Fruit fly (Drosophila melanogaster): ENCODE measurements around the gene CG9147.
A peak's percentile ranks its signal among the peaks of the same experiment; 100 is the strongest.

The CG9147 gene

dm6 chr2L:6045972-6046718 lies 19.7 kb upstream of the CG9147 start, which contains the start of gene Pfas (continued):
- TF ChIP-seq CG43689 (GFP tag; IDR thresholded peaks at IDR 0.05) (no peak), fd96Cb (tag; optimal IDR thresholded peaks at IDR 0.05) (no peak), CG2199 (GFP tag; IDR thresholded peaks at IDR 0.05) (no peak), lbe (GFP tag; optimal IDR thresholded peaks at IDR 0.05) (peak; percentile 35), CG31365 (tag; optimal IDR thresholded peaks at IDR 0.05) (peak; percentile 55), Xbp1 (GFP tag; optimal IDR thresholded peaks at IDR 0.05) (peak; percentile 52), CG14441 (GFP tag; IDR thresholded peaks at IDR 0.05) (no peak), Sry-β (GFP tag; optimal IDR thresholded peaks at IDR 0.05) (no peak), Hey (tag; optimal IDR thresholded peaks at IDR 0.05) (peak; percentile 35), CG17359 (tag; optimal IDR thresholded peaks at IDR 0.05) (peak; percentile 22), Myb (GFP tag; optimal IDR thresholded peaks at IDR 0.05) (peak; percentile 95), Sox100B (GFP tag; optimal IDR thresholded peaks at IDR 0.05) (no peak), hbn (GFP tag; IDR thresholded peaks at IDR 0.05; ENCODE audit: partially characterized antibody) (no peak), chif (GFP tag; optimal IDR thresholded peaks at IDR 0.05) (peak in 1 of 2 experiments; percentile 7), Chrac-16 (GFP tag; optimal IDR thresholded peaks at IDR 0.05) (peak; percentile 28), sna (GFP tag; IDR thresholded peaks at IDR 0.05; ENCODE audit: partially characterized antibody) (no peak), Fer2 (tag; optimal IDR thresholded peaks at IDR 0.05) (no peak), CG18764 (GFP tag; optimal IDR thresholded peaks at IDR 0.05) (no peak), CG31388 (GFP tag; optimal IDR thresholded peaks at IDR 0.05) (no peak), danr (GFP tag; IDR thresholded peaks at IDR 0.05) (no peak), CG12155 (GFP tag; optimal IDR thresholded peaks at IDR 0.05) (peak; percentile 52), CG7271 (tag; optimal IDR thresholded peaks at IDR 0.05) (no peak), stwl (tag; optimal IDR thresholded peaks at IDR 0.05) (no peak), CG14050 (GFP tag; IDR thresholded peaks at IDR 0.05) (no peak), CG15479 (GFP tag; optimal IDR thresholded peaks at IDR 0.05) (no peak), CG2202 (tag; optimal IDR thresholded peaks at IDR 0.05) (no peak), sim (GFP tag; IDR thresholded peaks at IDR 0.05) (no peak), corto (GFP tag; optimal IDR thresholded peaks at IDR 0.05) (no peak), ranshi (GFP tag; IDR thresholded peaks at IDR 0.05) (peak; percentile 64), CG8359 (GFP tag; optimal IDR thresholded peaks at IDR 0.05; ENCODE audit: borderline replicate concordance) (no peak), CG18262 (tag; optimal IDR thresholded peaks at IDR 0.05) (peak; percentile 33), CG13296 (GFP tag; optimal IDR thresholded peaks at IDR 0.05) (peak; percentile 26), HmgD (GFP tag; optimal IDR thresholded peaks at IDR 0.05) (peak; percentile 26), sd (tag; optimal IDR thresholded peaks at IDR 0.05) (peak; percentile 90), kah (GFP tag; optimal IDR thresholded peaks at IDR 0.05) (no peak), Spps (tag; optimal IDR thresholded peaks at IDR 0.05) (no peak), gro (GFP tag; optimal IDR thresholded peaks at IDR 0.05) (peak; percentile 84), dysf (GFP tag; IDR thresholded peaks at IDR 0.05) (peak; percentile 51; the same call in 2 of the 3 replicates), ERR (GFP tag; optimal IDR thresholded peaks at IDR 0.05) (peak; percentile 46), GATAe (GFP tag; conservative IDR thresholded peaks at IDR 0.05) (no peak), cwo (GFP tag; optimal IDR thresholded peaks at IDR 0.05) (peak; percentile 81), unc-4 (GFP tag; IDR thresholded peaks at IDR 0.05; ENCODE audit: partially characterized antibody) (no peak), da (GFP tag; optimal IDR thresholded peaks at IDR 0.05) (no peak), onecut (GFP tag; IDR thresholded peaks at IDR 0.05) (peak; percentile 43; the same call in 1 of the 2 replicates), Drgx (GFP tag; IDR thresholded peaks at IDR 0.05) (0 out of 2 replicates have a peak, but pooled peaks have one; percentile 26), btn (GFP tag; optimal IDR thresholded peaks at IDR 0.05) (no peak), CG34376 (GFP tag; optimal IDR thresholded peaks at IDR 0.05) (peak; percentile 83), usp (GFP tag; optimal IDR thresholded peaks at IDR 0.05) (no peak), lola (GFP tag; optimal IDR thresholded peaks at IDR 0.05) (no peak)

All from whole organism, embryonic.